Worm (Caenorhabditis elegans) whole organism, L2 larva: Measurements from ENCODE around the gene T27E9.2.

ENCODE experiments used
- ZK546.5 ChIP-seq: sonication (generic microtip); optimal IDR thresholded peaks from 2 replicates; lab custom pipeline; 2017; ENCODE audit warnings: missing biosample characterization, missing genetic modification characterization
- ama-1 ChIP-seq: fragments of 150-350 bp; optimal IDR thresholded peaks from 2 replicates; lab custom pipeline; 2018; ENCODE audit warnings: inconsistent platforms
- egl-27 ChIP-seq: sonication (generic microtip); optimal IDR thresholded peaks from 3 replicates; lab custom pipeline; 2017; ENCODE audit warnings: missing biosample characterization, missing genetic modification reagents, missing genetic modification characterization
- elt-3 ChIP-seq: sonication (generic microtip); optimal IDR thresholded peaks from 2 replicates; lab custom pipeline; 2017; ENCODE audit warnings: missing biosample characterization, missing genetic modification characterization
- gmeb-1 ChIP-seq: fragments of 150-350 bp; optimal IDR thresholded peaks from 2 replicates; lab custom pipeline; 2014; ENCODE audit warnings: missing biosample characterization, missing genetic modification characterization
- lin-13 ChIP-seq: fragments of 150-350 bp; optimal IDR thresholded peaks from 2 replicates; lab custom pipeline; 2014; ENCODE audit warnings: missing biosample characterization, missing genetic modification reagents, missing genetic modification characterization
- lin-39 ChIP-seq: fragments of 150-350 bp; optimal IDR thresholded peaks from 2 replicates; lab custom pipeline; 2014; ENCODE audit warnings: missing biosample characterization, missing genetic modification reagents, missing genetic modification characterization
- lsy-2 ChIP-seq, 2 experiments: fragments of 150-350 bp in 1 of 2; sonication (generic microtip) in 1 of 2; optimal IDR thresholded peaks; 2 replicates each; lab custom pipeline; 2014 to 2017; ENCODE audit warnings: missing biosample characterization in 2 of 2, missing genetic modification characterization in 2 of 2
- nhr-237 ChIP-seq: fragments of 150-350 bp; optimal IDR thresholded peaks from 2 replicates; lab custom pipeline; 2014; ENCODE audit warnings: missing biosample characterization, missing genetic modification characterization
- nhr-25 ChIP-seq: fragments of 150-350 bp; sonication (generic microtip); optimal IDR thresholded peaks from 3 replicates; lab custom pipeline; 2014; ENCODE audit warnings: missing biosample characterization, missing genetic modification characterization
- skn-1 ChIP-seq: sonication (generic microtip); optimal IDR thresholded peaks from 2 replicates; lab custom pipeline; 2017; ENCODE audit warnings: missing biosample characterization, missing genetic modification characterization
- zag-1 ChIP-seq: fragments of 150-350 bp; optimal IDR thresholded peaks from 2 replicates; lab custom pipeline; 2014; ENCODE audit warnings: missing biosample characterization, missing genetic modification characterization
- ztf-4 ChIP-seq: fragments of 150-350 bp; optimal IDR thresholded peaks from 2 replicates; lab custom pipeline; 2014; ENCODE audit warnings: missing biosample characterization, missing genetic modification characterization

ce11 chrIII:13455207-13455606, 7.2 kb downstream of the T27E9.2 start, which contains the start of gene cua-1:
- TF ChIP-seq lin-13: no peak
- TF ChIP-seq lin-39 (tag; lab: Kevin White, UChicago): no peak
- TF ChIP-seq egl-27 (tag; lab: Kevin White, UChicago): no peak
- no peak for TF ChIP-seq gmeb-1
- TF ChIP-seq ZK546.5: no peak
- TF ChIP-seq nhr-25 (tag; lab: Kevin White, UChicago): no peak
- no peak for TF ChIP-seq elt-3 (tag; lab: Kevin White, UChicago)
- no peak for TF ChIP-seq lsy-2 (tag; optimal IDR thresholded peaks at IDR 0.05; lab: Kevin White, UChicago)
- no peak for TF ChIP-seq skn-1 (tag; lab: Kevin White, UChicago)
- TF ChIP-seq zag-1: no peak
- no peak for TF ChIP-seq ztf-4 (tag; lab: Kevin White, UChicago)
- TF ChIP-seq ama-1 (lab: Kevin White, UChicago): no peak
- no peak for TF ChIP-seq nhr-237 (tag; lab: Kevin White, UChicago)
